Worm (Caenorhabditis elegans): ENCODE measurements around the gene sri-63.

DNA sequence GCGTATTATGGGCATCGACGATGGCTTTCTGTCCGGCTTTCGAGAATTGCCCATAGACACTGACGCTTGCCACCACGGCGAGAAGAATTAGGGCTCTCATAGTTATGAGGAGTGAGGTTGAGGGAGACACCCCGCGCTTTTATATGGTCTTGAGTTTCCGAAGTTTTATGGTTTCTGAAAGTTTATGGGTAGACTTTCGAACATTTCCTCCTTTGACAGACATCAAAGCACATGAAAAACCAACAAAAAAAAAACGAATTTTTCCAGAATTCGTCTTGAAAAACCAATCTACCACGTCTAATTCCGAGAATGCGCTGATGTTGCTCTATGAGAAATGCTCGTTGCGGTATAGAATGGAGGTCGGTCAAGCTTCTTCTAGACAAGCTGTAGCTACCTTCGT, 2.6 kb upstream of the sri-63 start, which contains the start of gene scl-15:
- TF ChIP-seq him-1 (tag; optimal IDR thresholded peaks at IDR 0.05) (no peak), W03F9.2 (tag; optimal IDR thresholded peaks at IDR 0.05) (no peak)

Measured in whole organism, L4/young adult.